Worm (Caenorhabditis elegans) whole organism, L1 larva: ENCODE data around the gene F13E9.12.

Source experiments
- alr-1 ChIP-seq: fragments of 200-800 bp; sonication (Bioruptor generic); optimal IDR thresholded peaks from 2 replicates; lab custom pipeline; 2018; ENCODE audit warnings: borderline replicate concordance, mild to moderate bottlenecking, missing genetic modification characterization, missing compliant biosample characterization
- ama-1 ChIP-seq: fragments of 150-350 bp; optimal IDR thresholded peaks from 2 replicates; lab custom pipeline; 2014
- efl-3 ChIP-seq: fragments of 200-800 bp; sonication (Bioruptor generic); optimal IDR thresholded peaks from 2 replicates; lab custom pipeline; 2018; ENCODE audit warnings: mild to moderate bottlenecking, missing genetic modification characterization, missing compliant biosample characterization
- egl-27 ChIP-seq, 2 experiments: fragments of 150-350 bp in 1 of 2; sonication (generic microtip); optimal IDR thresholded peaks; 3 replicates each; lab custom pipeline; 2017 to 2018; ENCODE audit warnings: missing biosample characterization in 2 of 2, missing genetic modification characterization in 2 of 2, missing genetic modification reagents in 2 of 2
- elt-2 ChIP-seq: sonication (generic microtip); optimal IDR thresholded peaks from 2 replicates; lab custom pipeline; 2016; ENCODE audit warnings: missing genetic modification characterization, mild to moderate bottlenecking, inconsistent platforms, missing compliant biosample characterization, missing genetic modification reagents
- lin-15B ChIP-seq: fragments of 150-350 bp; sonication (generic microtip); optimal IDR thresholded peaks from 3 replicates; lab custom pipeline; 2014; ENCODE audit warnings: missing biosample characterization, missing genetic modification characterization
- lin-35 ChIP-seq, 2 experiments: fragments of 150-350 bp; optimal IDR thresholded peaks; 2 replicates each; lab custom pipeline; 2014; ENCODE audit warnings: missing biosample characterization in 2 of 2, missing genetic modification characterization in 2 of 2, missing genetic modification reagents in 2 of 2
- lin-39 ChIP-seq: fragments of 150-350 bp; optimal IDR thresholded peaks from 2 replicates; lab custom pipeline; 2014; ENCODE audit warnings: missing biosample characterization, missing genetic modification reagents, missing genetic modification characterization
- unc-130 ChIP-seq: fragments of 150-350 bp; optimal IDR thresholded peaks from 2 replicates; lab custom pipeline; 2017; ENCODE audit warnings: missing biosample characterization, missing genetic modification characterization, inconsistent platforms

DNA sequence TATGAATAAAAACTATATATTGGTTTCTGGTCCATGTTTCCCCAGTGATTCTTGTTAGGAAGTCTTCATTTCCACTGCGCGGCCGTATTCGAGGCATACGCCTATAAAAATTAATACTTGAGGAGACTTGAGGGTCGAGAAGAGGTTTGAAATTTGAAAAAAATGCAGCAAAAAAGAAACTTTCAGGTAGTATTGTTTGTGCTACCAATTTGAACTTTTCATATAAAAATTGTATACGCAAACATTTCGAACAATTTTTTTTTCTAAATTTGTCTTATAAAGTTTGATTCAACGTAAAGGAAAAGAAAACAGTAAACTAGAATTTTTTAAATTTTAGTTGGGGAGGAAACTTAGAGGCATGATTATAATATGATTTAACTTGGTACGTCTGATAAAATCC is 22.6 kb downstream of the F13E9.12 start, which contains the start of gene T11G6.4:
- TF ChIP-seq egl-27 (tag; optimal IDR thresholded peaks at IDR 0.05; lab: Kevin White, UChicago) (no peak), alr-1 (no peak), lin-39 (tag; lab: Kevin White, UChicago) (no peak), unc-130 (tag; lab: Kevin White, UChicago) (no peak), elt-2 (tag; lab: Kevin White, UChicago) (no peak), ama-1 (lab: Kevin White, UChicago) (no peak), lin-35 (GFP tag; optimal IDR thresholded peaks at IDR 0.05; lab: Kevin White, UChicago) (no peak), lin-15B (tag; lab: Kevin White, UChicago) (no peak), efl-3 (no peak)
